Fruit fly (Drosophila melanogaster) whole organism, embryonic: Measurements from ENCODE around the gene mRF1.

Experiments
- Ada2b ChIP-seq: fragments of 200-800 bp; sonication (Bioruptor generic); IDR thresholded peaks from 2 replicates; pipeline ENCODE4 v1.3.6; 2022; ENCODE audit warnings: missing biosample characterization, missing genetic modification characterization
- Aef1 ChIP-seq: fragments of 200-800 bp; sonication (Bioruptor generic); IDR thresholded peaks from 3 replicates; pipeline ENCODE4 v1.3.6; 2022; ENCODE audit warnings: missing biosample characterization, missing genetic modification characterization
- Atf-2 ChIP-seq: fragments of 200-800 bp; sonication (Bioruptor generic); optimal IDR thresholded peaks from 2 replicates; lab custom pipeline; 2016; ENCODE audit warnings: missing biosample characterization, missing genetic modification characterization
- Atf6 ChIP-seq: fragments of 200-800 bp; sonication (Bioruptor generic); IDR thresholded peaks from 2 replicates; pipeline ENCODE4 v1.3.6; 2022; ENCODE audit warnings: missing biosample characterization, missing genetic modification characterization
- CG1024 ChIP-seq: fragments of 200-800 bp; sonication (Bioruptor generic); IDR thresholded peaks from 2 replicates; pipeline ENCODE4 v1.3.6; 2022; ENCODE audit warnings: missing biosample characterization, missing genetic modification characterization
- CG10979 ChIP-seq: fragments of 200-800 bp; sonication (Bioruptor generic); optimal IDR thresholded peaks from 2 replicates; lab custom pipeline; 2018; ENCODE audit warnings: missing biosample characterization, mild to moderate bottlenecking, missing genetic modification characterization, moderate library complexity
- CG12104 ChIP-seq: fragments of 200-800 bp; sonication (Bioruptor generic); optimal IDR thresholded peaks from 3 replicates; lab custom pipeline; 2016; ENCODE audit warnings: missing biosample characterization, missing genetic modification characterization
- CG12744 ChIP-seq: fragments of 200-800 bp; sonication (Bioruptor generic); optimal IDR thresholded peaks from 2 replicates; lab custom pipeline; 2016; ENCODE audit warnings: missing biosample characterization, missing genetic modification characterization
- CG14710 ChIP-seq: fragments of 200-800 bp; sonication (Bioruptor generic); optimal IDR thresholded peaks from 3 replicates; lab custom pipeline; 2019; ENCODE audit warnings: missing biosample characterization, mild to moderate bottlenecking, missing genetic modification characterization, moderate library complexity
- CG15514 ChIP-seq: fragments of 200-800 bp; sonication (Bioruptor generic); optimal IDR thresholded peaks from 3 replicates; lab custom pipeline; 2017; ENCODE audit warnings: missing biosample characterization, missing genetic modification characterization, mild to moderate bottlenecking, moderate library complexity, missing genetic modification reagents
- CG1603 ChIP-seq: fragments of 200-800 bp; sonication (Bioruptor generic); optimal IDR thresholded peaks from 2 replicates; lab custom pipeline; 2019; ENCODE audit warnings: missing biosample characterization, mild to moderate bottlenecking, missing genetic modification characterization, moderate library complexity
- CG17612 ChIP-seq: fragments of 200-800 bp; sonication (Bioruptor generic); IDR thresholded peaks from 2 replicates; pipeline ENCODE4 v1.3.6; 2022; ENCODE audit warnings: missing biosample characterization, missing genetic modification characterization
- CG18619 ChIP-seq: fragments of 200-800 bp; sonication (Bioruptor generic); optimal IDR thresholded peaks from 3 replicates; lab custom pipeline; 2017; ENCODE audit warnings: missing biosample characterization, mild to moderate bottlenecking, missing genetic modification characterization
- CG30020 ChIP-seq: fragments of 200-800 bp; optimal IDR thresholded peaks from 2 replicates; lab custom pipeline; 2019; ENCODE audit warnings: missing biosample characterization, mild to moderate bottlenecking, missing genetic modification characterization, moderate library complexity
- CG30431 ChIP-seq: fragments of 200-800 bp; sonication (Bioruptor generic); optimal IDR thresholded peaks from 2 replicates; lab custom pipeline; 2017; ENCODE audit warnings: missing biosample characterization, missing genetic modification characterization
- CG3847 ChIP-seq: fragments of 200-800 bp; sonication (Bioruptor generic); IDR thresholded peaks from 2 replicates; pipeline ENCODE4 v1.3.6; 2022; ENCODE audit warnings: missing biosample characterization, missing genetic modification characterization
- CG4424 ChIP-seq: fragments of 200-800 bp; sonication (Bioruptor generic); optimal IDR thresholded peaks from 3 replicates; lab custom pipeline; 2016; ENCODE audit warnings: missing biosample characterization, missing genetic modification characterization
- CG6791 ChIP-seq: fragments of 200-800 bp; sonication (Bioruptor generic); IDR thresholded peaks from 3 replicates; pipeline ENCODE4 v1.3.6; 2022; ENCODE audit warnings: missing biosample characterization, missing genetic modification characterization; ENCODE audit not compliant: partially characterized antibody
- CG9609 ChIP-seq: fragments of 200-800 bp; sonication (Bioruptor generic); optimal IDR thresholded peaks from 3 replicates; lab custom pipeline; 2016; ENCODE audit warnings: missing biosample characterization, missing genetic modification characterization
- Dbx ChIP-seq: fragments of 200-800 bp; sonication (Bioruptor generic); IDR thresholded peaks from 3 replicates; pipeline ENCODE4 v1.3.6; 2022; ENCODE audit warnings: missing biosample characterization, missing genetic modification characterization
- Dip2 ChIP-seq: fragments of 200-800 bp; sonication (Bioruptor generic); IDR thresholded peaks from 2 replicates; pipeline ENCODE4 v1.3.6; 2022; ENCODE audit warnings: missing biosample characterization, missing genetic modification characterization
- E2f2 ChIP-seq: fragments of 200-800 bp; sonication (Bioruptor generic); IDR thresholded peaks from 2 replicates; pipeline ENCODE4 v1.3.6; 2022; ENCODE audit warnings: missing biosample characterization, missing genetic modification characterization
- Ets65A ChIP-seq: fragments of 200-800 bp; sonication (Bioruptor generic); peaks from one replicate; lab custom pipeline; 2016; ENCODE audit warnings: missing biosample characterization, missing genetic modification characterization
- Fer1 ChIP-seq: fragments of 200-800 bp; sonication (Bioruptor generic); optimal IDR thresholded peaks from 2 replicates; lab custom pipeline; 2017; ENCODE audit warnings: missing biosample characterization, mild to moderate bottlenecking, missing genetic modification characterization
- Fer2 ChIP-seq: fragments of 200-800 bp; sonication (Bioruptor generic); optimal IDR thresholded peaks from 2 replicates; lab custom pipeline; 2018; ENCODE audit warnings: missing biosample characterization, mild to moderate bottlenecking, missing genetic modification characterization, moderate library complexity
- Fer3 ChIP-seq: fragments of 200-800 bp; sonication (Bioruptor generic); optimal IDR thresholded peaks from 2 replicates; lab custom pipeline; 2018; ENCODE audit warnings: missing biosample characterization, mild to moderate bottlenecking, missing genetic modification characterization, moderate library complexity
- H2.0 ChIP-seq: fragments of 200-800 bp; sonication (Bioruptor generic); IDR thresholded peaks from 2 replicates; pipeline ENCODE4 v1.3.6; 2022; ENCODE audit warnings: missing biosample characterization, missing genetic modification characterization
- Med ChIP-seq: fragments of 200-800 bp; sonication (Bioruptor generic); peaks from one replicate; lab custom pipeline; 2016; ENCODE audit warnings: missing biosample characterization, missing genetic modification characterization, mild to moderate bottlenecking, inconsistent platforms, moderate library complexity
- Mes4 ChIP-seq: fragments of 200-800 bp; sonication (Bioruptor generic); optimal IDR thresholded peaks from 2 replicates; lab custom pipeline; 2016; ENCODE audit warnings: missing biosample characterization, missing genetic modification characterization
- NC2β ChIP-seq: fragments of 200-800 bp; sonication (Bioruptor generic); optimal IDR thresholded peaks from 2 replicates; lab custom pipeline; 2016; ENCODE audit warnings: missing biosample characterization, missing genetic modification characterization
- Sin3A ChIP-seq: fragments of >200 bp; optimal IDR thresholded peaks from 2 replicates; lab custom pipeline; 2018
- Six4 ChIP-seq: fragments of 200-800 bp; sonication (Bioruptor generic); optimal IDR thresholded peaks from 2 replicates; lab custom pipeline; 2016; ENCODE audit warnings: missing biosample characterization, missing genetic modification characterization
- Sox102F ChIP-seq: fragments of 200-800 bp; sonication (Bioruptor generic); optimal IDR thresholded peaks from 2 replicates; lab custom pipeline; 2018; ENCODE audit warnings: missing biosample characterization, mild to moderate bottlenecking, missing genetic modification characterization, moderate library complexity
- Sry-δ ChIP-seq: fragments of 200-800 bp; sonication (Bioruptor generic); optimal IDR thresholded peaks from 2 replicates; lab custom pipeline; 2016; ENCODE audit warnings: missing biosample characterization, missing genetic modification characterization
- Taf1 ChIP-seq: fragments of 200-800 bp; sonication (Bioruptor generic); IDR thresholded peaks from 2 replicates; pipeline ENCODE4 v1.3.6; 2022; ENCODE audit warnings: missing biosample characterization, missing genetic modification characterization
- Xrp1 ChIP-seq: fragments of 200-800 bp; sonication (Bioruptor generic); IDR thresholded peaks from 2 replicates; pipeline ENCODE4 v1.3.6; 2022; ENCODE audit warnings: missing biosample characterization, missing genetic modification characterization
- ase ChIP-seq: fragments of 200-800 bp; sonication (Bioruptor generic); IDR thresholded peaks from 3 replicates; pipeline ENCODE4 v1.3.6; 2022; ENCODE audit warnings: missing biosample characterization, missing genetic modification characterization
- ash1 ChIP-seq: fragments of 200-800 bp; sonication (Bioruptor generic); optimal IDR thresholded peaks from 2 replicates; lab custom pipeline; 2018; ENCODE audit warnings: missing biosample characterization, mild to moderate bottlenecking, missing genetic modification characterization
- btn ChIP-seq: fragments of 200-800 bp; sonication (Bioruptor generic); optimal IDR thresholded peaks from 2 replicates; lab custom pipeline; 2016; ENCODE audit warnings: missing biosample characterization, missing genetic modification characterization
- crp ChIP-seq, 2 experiments: fragments of 200-800 bp; sonication (Bioruptor generic); optimal IDR thresholded peaks; 2 replicates in 1 of 2; 3 replicates in 1 of 2; lab custom pipeline; 2017; ENCODE audit warnings: missing biosample characterization in 2 of 2, missing genetic modification characterization in 2 of 2, mild to moderate bottlenecking in 1 of 2, moderate library complexity in 1 of 2
- ewg ChIP-seq: fragments of 200-800 bp; sonication (Bioruptor generic); optimal IDR thresholded peaks from 3 replicates; lab custom pipeline; 2017; ENCODE audit warnings: mild to moderate bottlenecking, missing biosample characterization, missing genetic modification reagents, missing genetic modification characterization
- gsb ChIP-seq: fragments of 200-800 bp; sonication (Bioruptor generic); IDR thresholded peaks from 2 replicates; pipeline ENCODE4 v1.3.6; 2022; ENCODE audit warnings: missing biosample characterization, missing genetic modification characterization
- hkb ChIP-seq, 2 experiments: fragments of 200-800 bp in 1 of 2; fragments of >200 bp in 1 of 2; sonication (Bioruptor generic) in 1 of 2; IDR thresholded peaks in 1 of 2; optimal IDR thresholded peaks in 1 of 2; 2 replicates each; pipeline versions ENCODE4 v1.3.6 to Lab custom; 2017 to 2022; ENCODE audit warnings: missing biosample characterization in 1 of 2, missing genetic modification characterization in 1 of 2
- inv ChIP-seq: fragments of 200-800 bp; sonication (Bioruptor generic); IDR thresholded peaks from 2 replicates; pipeline ENCODE4 v1.3.6; 2022; ENCODE audit warnings: missing biosample characterization, missing genetic modification characterization; ENCODE audit not compliant: partially characterized antibody
- nerfin-1 ChIP-seq: fragments of 200-800 bp; sonication (Bioruptor generic); optimal IDR thresholded peaks from 3 replicates; lab custom pipeline; 2019; ENCODE audit warnings: missing biosample characterization, mild to moderate bottlenecking, missing genetic modification characterization, moderate library complexity
- pho ChIP-seq: fragments of 200-800 bp; sonication (Bioruptor generic); optimal IDR thresholded peaks from 2 replicates; lab custom pipeline; 2016; ENCODE audit warnings: missing biosample characterization, missing genetic modification characterization
- sim ChIP-seq: fragments of 200-800 bp; sonication (Bioruptor generic); IDR thresholded peaks from 2 replicates; pipeline ENCODE4 v1.3.6; 2022; ENCODE audit warnings: missing biosample characterization, missing genetic modification characterization
- sisA ChIP-seq: fragments of 200-800 bp; sonication (Bioruptor generic); IDR thresholded peaks from 2 replicates; pipeline ENCODE4 v1.3.6; 2022; ENCODE audit warnings: missing biosample characterization, missing genetic modification characterization
- sqz ChIP-seq: fragments of 200-800 bp; sonication (Bioruptor generic); optimal IDR thresholded peaks from 3 replicates; lab custom pipeline; 2018; ENCODE audit warnings: missing biosample characterization, mild to moderate bottlenecking, missing genetic modification characterization
- tio ChIP-seq: fragments of 200-800 bp; sonication (Bioruptor generic); optimal IDR thresholded peaks from 2 replicates; lab custom pipeline; 2017; ENCODE audit warnings: missing biosample characterization, missing genetic modification characterization, inconsistent platforms
- vvl ChIP-seq: fragments of 200-800 bp; sonication (Bioruptor generic); IDR thresholded peaks from 2 replicates; pipeline ENCODE4 v1.3.6; 2022; ENCODE audit warnings: missing biosample characterization, missing genetic modification characterization
- yki ChIP-seq: fragments of >200 bp; optimal IDR thresholded peaks from 3 replicates; lab custom pipeline; 2018

mRF1 gene

dm6 chr2L:13222225-13222648 lies 2.5 kb downstream of the mRF1 start, which contains the start of the genes Ski6 and CG16812 (continued):
- TF ChIP-seq inv (no peak), pho (GFP tag; lab: Kevin White, UChicago) (peak; percentile 50), sim (GFP tag; lab: Robert Waterston, UW) (no peak), CG6791 (GFP tag; lab: Robert Waterston, UW) (peak; percentile 35; the same call in 1 of the 3 replicates), CG12104 (GFP tag; lab: Kevin White, UChicago) (peak; percentile 34), CG3847 (GFP tag; lab: Robert Waterston, UW) (peak; percentile 69), Xrp1 (peak; percentile 76), Fer2 (tag; lab: Kevin White, UChicago) (peak; percentile 66), E2f2 (GFP tag; lab: Robert Waterston, UW) (peak; percentile 58; the same call in 1 of the 2 replicates), Dip2 (GFP tag; lab: Robert Waterston, UW) (no peak), ewg (GFP tag; lab: Kevin White, UChicago) (peak; percentile 13), Sox102F (peak; percentile 81), NC2β (GFP tag; lab: Kevin White, UChicago) (peak; percentile 51), Dbx (peak; percentile 68), nerfin-1 (tag; lab: Kevin White, UChicago) (peak; percentile 82), Ada2b (GFP tag; lab: Robert Waterston, UW) (peak; percentile 47), CG30431 (GFP tag; lab: Kevin White, UChicago) (no peak), CG1603 (peak; percentile 44), sqz (no peak), btn (GFP tag; lab: Kevin White, UChicago) (no peak), Atf6 (GFP tag; lab: Robert Waterston, UW) (peak; percentile 66), ash1 (GFP tag; lab: Kevin White, UChicago) (no peak), ase (GFP tag; lab: Robert Waterston, UW) (peak; percentile 65; the same call in 2 of the 3 replicates), tio (GFP tag; lab: Kevin White, UChicago) (no peak), H2.0 (GFP tag; lab: Robert Waterston, UW) (peak; percentile 68), Atf-2 (no peak), Sry-δ (GFP tag; lab: Kevin White, UChicago) (peak; percentile 42), CG12744 (GFP tag; lab: Kevin White, UChicago) (no peak), sisA (GFP tag; lab: Robert Waterston, UW) (0 out of 2 replicates have a peak, but pooled peaks have one; percentile 16), gsb (GFP tag; lab: Robert Waterston, UW) (no peak), CG9609 (no peak), CG15514 (GFP tag; lab: Kevin White, UChicago) (peak; percentile 51), yki (lab: Kevin White, UChicago) (no peak), Fer3 (tag; lab: Kevin White, UChicago) (peak; percentile 82), CG4424 (GFP tag; lab: Kevin White, UChicago) (peak; percentile 63), crp (GFP tag; optimal IDR thresholded peaks at IDR 0.05; lab: Kevin White, UChicago) (peak in 1 of 2 experiments; percentile 62), Ets65A (GFP tag; lab: Kevin White, UChicago) (peak; percentile 79), CG10979 (tag; lab: Kevin White, UChicago) (peak; percentile 67), Mes4 (no peak), vvl (GFP tag; lab: Robert Waterston, UW) (peak; percentile 84), Med (GFP tag; lab: Kevin White, UChicago) (peak; percentile 84), CG17612 (no peak), Aef1 (GFP tag; lab: Robert Waterston, UW) (peak; percentile 24; the same call in 2 of the 3 replicates), Taf1 (GFP tag; lab: Robert Waterston, UW) (no peak), CG18619 (GFP tag; lab: Kevin White, UChicago) (no peak), Fer1 (no peak), CG1024 (GFP tag; lab: Robert Waterston, UW) (peak; percentile 22; the same call in 1 of the 2 replicates), CG14710 (tag; lab: Kevin White, UChicago) (peak; percentile 88), Sin3A (lab: Kevin White, UChicago) (no peak), hkb (optimal IDR thresholded peaks at IDR 0.05; lab: Kevin White, UChicago) (no peak), hkb (GFP tag; IDR thresholded peaks at IDR 0.05; lab: Robert Waterston, UW) (peak; percentile 69), Six4 (GFP tag; lab: Kevin White, UChicago) (peak; percentile 46), CG30020 (peak; percentile 81)
